Worm (Caenorhabditis elegans): ENCODE data around the gene ttyh-1.

The ttyh-1 gene

ce11 chrX:11345471-11345870, 23.0 kb upstream of the ttyh-1 start:
- no peak for TF ChIP-seq lsy-2 (tag; optimal IDR thresholded peaks at IDR 0.05)
- peak; percentile 89 for TF ChIP-seq ces-1 (GFP tag; optimal IDR thresholded peaks at IDR 0.05)

DNA sequence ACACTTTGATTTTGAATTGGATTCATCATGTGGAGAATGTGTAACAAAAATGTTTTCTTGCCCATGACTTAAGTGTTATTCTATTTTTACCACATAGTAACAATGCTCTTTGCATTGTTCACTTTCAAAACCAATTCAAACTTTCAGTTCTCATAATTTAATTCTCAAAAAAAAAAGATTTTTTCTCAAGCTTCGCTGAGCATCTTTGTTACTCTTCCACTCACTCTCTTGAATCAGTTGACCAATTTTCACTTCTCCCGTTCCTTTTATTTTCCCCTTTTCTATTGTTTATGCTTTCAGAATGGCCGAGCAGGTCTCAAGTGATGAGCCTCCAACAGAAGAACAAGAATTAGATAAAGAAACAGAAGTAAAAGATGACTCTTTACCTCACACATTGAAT, 22.4 kb upstream of the ttyh-1 start, which contains the start of gene oct-2:
TSS of gene oct-2 (plus strand) at position 301 of the 400 bp plus-strand sequence.
- TF ChIP-seq nhr-237 (tag; optimal IDR thresholded peaks at IDR 0.05) (no peak), nhr-76 (tag; optimal IDR thresholded peaks at IDR 0.05) (no peak), nhr-2 (tag; optimal IDR thresholded peaks at IDR 0.05) (no peak), blmp-1 (tag; optimal IDR thresholded peaks at IDR 0.05) (no peak), lin-32 (GFP tag; optimal IDR thresholded peaks at IDR 0.05) (no peak), tbx-8 (GFP tag; optimal IDR thresholded peaks at IDR 0.05) (no peak), flh-1 (GFP tag; optimal IDR thresholded peaks at IDR 0.05) (no peak), cnd-1 (tag; optimal IDR thresholded peaks at IDR 0.05) (no peak), ztf-11 (tag; optimal IDR thresholded peaks at IDR 0.05) (no peak), zip-8 (tag; optimal IDR thresholded peaks at IDR 0.05) (no peak), ces-1 (GFP tag; optimal IDR thresholded peaks at IDR 0.05) (no peak), ceh-83 (GFP tag; optimal IDR thresholded peaks at IDR 0.05) (no peak), sem-2 (GFP tag; optimal IDR thresholded peaks at IDR 0.05) (no peak), M03D4.4 (tag; optimal IDR thresholded peaks at IDR 0.05) (no peak), lin-13 (tag; optimal IDR thresholded peaks at IDR 0.05) (no peak), mep-1 (tag; optimal IDR thresholded peaks at IDR 0.05) (no peak), drap-1 (GFP tag; optimal IDR thresholded peaks at IDR 0.05) (no peak), hlh-1 (tag; optimal IDR thresholded peaks at IDR 0.05) (no peak), bed-3 (GFP tag; optimal IDR thresholded peaks at IDR 0.05) (no peak), snpc-4 (tag; optimal IDR thresholded peaks at IDR 0.05) (no peak)

ce11 chrX:11351288-11351687, 17.2 kb upstream of the ttyh-1 start:
- no peak for TF ChIP-seq lin-13 (tag; optimal IDR thresholded peaks at IDR 0.05)
- TF ChIP-seq blmp-1 (tag; optimal IDR thresholded peaks at IDR 0.05), result no peak
- TF ChIP-seq ceh-83 (GFP tag; optimal IDR thresholded peaks at IDR 0.05), result no peak
- no peak for TF ChIP-seq elt-1 (tag; optimal IDR thresholded peaks at IDR 0.05; ENCODE audit: borderline replicate concordance, insufficient read depth)
- no peak for TF ChIP-seq flh-1 (GFP tag; optimal IDR thresholded peaks at IDR 0.05)

DNA sequence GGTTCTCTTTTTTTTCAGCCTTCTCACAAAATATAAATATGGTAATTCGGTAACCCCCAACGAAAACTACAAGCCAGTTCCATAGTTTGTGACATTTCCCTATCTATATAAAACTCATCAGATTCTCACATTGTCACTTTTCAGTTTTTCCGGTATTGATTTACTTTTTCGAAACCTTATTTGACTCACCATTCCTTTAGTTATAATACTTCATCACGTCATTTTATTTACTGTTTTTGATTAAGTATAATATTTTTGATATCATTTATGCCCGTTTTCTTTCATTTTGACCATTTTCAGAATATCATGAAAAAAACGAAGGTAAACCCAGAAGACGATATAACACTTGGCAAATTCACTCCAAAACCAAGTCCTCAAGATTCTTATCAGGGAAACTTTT, 16.7 kb upstream of the ttyh-1 start, which contains the start of gene pgp-3:
TSS of gene pgp-3 (plus strand) at position 301 of the 400 bp plus-strand sequence.
- TF ChIP-seq blmp-1 (tag; optimal IDR thresholded peaks at IDR 0.05) (no peak), nhr-28 (tag; optimal IDR thresholded peaks at IDR 0.05) (no peak), pha-4 (tag; optimal IDR thresholded peaks at IDR 0.05) (no peak), cnd-1 (tag; optimal IDR thresholded peaks at IDR 0.05) (no peak), snpc-4 (tag; optimal IDR thresholded peaks at IDR 0.05) (no peak), ces-1 (GFP tag; optimal IDR thresholded peaks at IDR 0.05) (no peak), nhr-2 (tag; optimal IDR thresholded peaks at IDR 0.05) (no peak)

- no peak for TF ChIP-seq bed-3 (GFP tag; optimal IDR thresholded peaks at IDR 0.05)
- TF ChIP-seq snpc-4 (tag; optimal IDR thresholded peaks at IDR 0.05), result no peak
- no peak for TF ChIP-seq nhr-237 (tag; optimal IDR thresholded peaks at IDR 0.05)
- no peak for TF ChIP-seq nhr-76 (tag; optimal IDR thresholded peaks at IDR 0.05)
- no peak for TF ChIP-seq ces-1 (GFP tag; optimal IDR thresholded peaks at IDR 0.05)
- no peak for TF ChIP-seq unc-62 (GFP tag; optimal IDR thresholded peaks at IDR 0.05)
- no peak for TF ChIP-seq ceh-43 (GFP tag; optimal IDR thresholded peaks at IDR 0.05)
- no peak for TF ChIP-seq ham-2 (GFP tag; optimal IDR thresholded peaks at IDR 0.05)
- TF ChIP-seq nhr-28 (tag; optimal IDR thresholded peaks at IDR 0.05), result no peak
- TF ChIP-seq flh-1 (GFP tag; optimal IDR thresholded peaks at IDR 0.05), result no peak
These were observed 12.7 kb upstream of the ttyh-1 start for ce11 chrX:11355856-11356255.

DNA sequence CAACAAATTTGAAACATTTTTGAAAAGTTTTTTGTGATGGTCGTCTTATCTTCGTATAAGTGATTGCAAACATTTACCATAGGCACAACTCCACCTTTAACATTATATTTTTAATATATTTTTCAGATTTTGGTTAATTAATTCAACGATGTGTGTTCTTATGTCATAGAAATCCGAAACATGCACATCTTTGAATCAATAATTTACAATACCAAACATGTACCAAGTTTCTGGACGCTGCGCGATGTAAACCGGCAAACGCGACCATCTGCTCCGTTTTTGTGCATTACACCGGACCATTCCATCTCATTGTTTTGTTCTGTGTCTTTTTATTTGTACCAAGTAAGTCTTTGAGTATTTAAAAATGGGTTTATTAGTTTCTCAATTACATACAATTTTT, 11.0 kb upstream of the ttyh-1 start, which contains the start of gene pgp-4:
TSS of gene pgp-4 (plus strand) at position 301 of the 400 bp plus-strand sequence.
- no peak for TF ChIP-seq lsy-2 (tag; optimal IDR thresholded peaks at IDR 0.05)
- TF ChIP-seq elt-3 (tag; optimal IDR thresholded peaks at IDR 0.05), result no peak
- TF ChIP-seq mls-2 (tag; optimal IDR thresholded peaks at IDR 0.05), result no peak
- TF ChIP-seq lin-32 (GFP tag; optimal IDR thresholded peaks at IDR 0.05), result no peak
- no peak for TF ChIP-seq sptf-1 (tag; optimal IDR thresholded peaks at IDR 0.05)
- TF ChIP-seq cnd-1 (tag; optimal IDR thresholded peaks at IDR 0.05), result no peak
- no peak for TF ChIP-seq unc-39 (tag; optimal IDR thresholded peaks at IDR 0.05)
- TF ChIP-seq nhr-12 (tag; optimal IDR thresholded peaks at IDR 0.05), result no peak
- no peak for TF ChIP-seq ham-2 (GFP tag; optimal IDR thresholded peaks at IDR 0.05)
- no peak for TF ChIP-seq ztf-11 (tag; optimal IDR thresholded peaks at IDR 0.05)
- TF ChIP-seq drap-1 (GFP tag; optimal IDR thresholded peaks at IDR 0.05), result no peak
- TF ChIP-seq bed-3 (GFP tag; optimal IDR thresholded peaks at IDR 0.05), result no peak

Data from whole organism, mixed stage, embryonic.